Fruit fly (Drosophila melanogaster) whole organism, embryonic: ENCODE data around the gene Hip1.

Experiments
- ATbp ChIP-seq: fragments of 200-800 bp; sonication (Bioruptor generic); optimal IDR thresholded peaks from 2 replicates; lab custom pipeline; 2017; ENCODE audit warnings: missing biosample characterization, mild to moderate bottlenecking, missing genetic modification characterization, missing genetic modification reagents
- BEAF-32 ChIP-seq: fragments of 200-800 bp; sonication (Bioruptor generic); optimal IDR thresholded peaks from 3 replicates; lab custom pipeline; 2017; ENCODE audit warnings: missing biosample characterization, missing genetic modification characterization, mild to moderate bottlenecking, moderate library complexity, missing genetic modification reagents
- CG10267 ChIP-seq: fragments of 200-800 bp; sonication (Bioruptor generic); optimal IDR thresholded peaks from 2 replicates; lab custom pipeline; 2018; ENCODE audit warnings: missing biosample characterization, mild to moderate bottlenecking, missing genetic modification characterization, moderate library complexity
- CG12659 ChIP-seq: fragments of 200-800 bp; sonication (Bioruptor generic); optimal IDR thresholded peaks from 3 replicates; lab custom pipeline; 2017; ENCODE audit warnings: mild to moderate bottlenecking, missing biosample characterization, missing genetic modification reagents, missing genetic modification characterization
- CG14860 ChIP-seq: fragments of 200-800 bp; sonication (Bioruptor generic); IDR thresholded peaks from 3 replicates; pipeline ENCODE4 v1.3.6; 2022; ENCODE audit warnings: missing biosample characterization, missing genetic modification characterization; ENCODE audit not compliant: partially characterized antibody
- CG2116 ChIP-seq: fragments of 200-800 bp; sonication (Bioruptor generic); optimal IDR thresholded peaks from 3 replicates; lab custom pipeline; 2018; ENCODE audit warnings: missing biosample characterization, mild to moderate bottlenecking, missing genetic modification characterization
- CG2129 ChIP-seq: fragments of 200-800 bp; sonication (Bioruptor generic); IDR thresholded peaks from 2 replicates; pipeline ENCODE4 v1.3.6; 2022; ENCODE audit warnings: missing biosample characterization, missing genetic modification characterization; ENCODE audit not compliant: partially characterized antibody
- CG42726 ChIP-seq: fragments of 200-800 bp; sonication (Bioruptor generic); IDR thresholded peaks from 2 replicates; pipeline ENCODE4 v1.3.6; 2022; ENCODE audit warnings: missing biosample characterization, missing genetic modification characterization; ENCODE audit not compliant: partially characterized antibody
- CG4617 ChIP-seq: fragments of 200-800 bp; sonication (Bioruptor generic); optimal IDR thresholded peaks from 3 replicates; lab custom pipeline; 2016; ENCODE audit warnings: missing biosample characterization, missing genetic modification characterization, borderline replicate concordance
- CG6689 ChIP-seq: fragments of 200-800 bp; sonication (Bioruptor generic); IDR thresholded peaks from 2 replicates; pipeline ENCODE4 v1.3.6; 2022; ENCODE audit warnings: missing biosample characterization, missing genetic modification characterization
- CG6791 ChIP-seq: fragments of 200-800 bp; sonication (Bioruptor generic); IDR thresholded peaks from 3 replicates; pipeline ENCODE4 v1.3.6; 2022; ENCODE audit warnings: missing biosample characterization, missing genetic modification characterization; ENCODE audit not compliant: partially characterized antibody
- CG8089 ChIP-seq: fragments of 200-800 bp; sonication (Bioruptor generic); optimal IDR thresholded peaks from 3 replicates; lab custom pipeline; 2016; ENCODE audit warnings: missing biosample characterization, missing genetic modification characterization
- CG8290 ChIP-seq, 3 experiments: fragments of 200-800 bp; sonication (Bioruptor generic); optimal IDR thresholded peaks; 2 replicates each; lab custom pipeline; 2016 to 2019; ENCODE audit warnings: missing biosample characterization in 3 of 3, missing genetic modification characterization in 3 of 3, mild to moderate bottlenecking in 2 of 3, moderate library complexity in 1 of 3
- CG9437 ChIP-seq: fragments of 200-800 bp; sonication (Bioruptor generic); optimal IDR thresholded peaks from 2 replicates; lab custom pipeline; 2018; ENCODE audit warnings: missing biosample characterization, mild to moderate bottlenecking, missing genetic modification characterization
- CG9797 ChIP-seq: fragments of 200-800 bp; sonication (Bioruptor generic); optimal IDR thresholded peaks from 3 replicates; lab custom pipeline; 2018; ENCODE audit warnings: missing biosample characterization, mild to moderate bottlenecking, missing genetic modification characterization
- CTCF ChIP-seq: fragments of 200-800 bp; sonication (Bioruptor generic); optimal IDR thresholded peaks from 2 replicates; lab custom pipeline; 2017; ENCODE audit warnings: missing biosample characterization, mild to moderate bottlenecking, missing genetic modification characterization, moderate library complexity
- D19A ChIP-seq: fragments of 200-800 bp; optimal IDR thresholded peaks from 3 replicates; lab custom pipeline; 2019; ENCODE audit warnings: missing biosample characterization, mild to moderate bottlenecking, missing genetic modification characterization, moderate library complexity
- Doc3 ChIP-seq: fragments of 200-800 bp; sonication (Bioruptor generic); IDR thresholded peaks from 3 replicates; pipeline ENCODE4 v1.3.6; 2022; ENCODE audit warnings: missing biosample characterization, missing genetic modification characterization; ENCODE audit not compliant: partially characterized antibody
- ERR ChIP-seq: fragments of 200-800 bp; sonication (Bioruptor generic); optimal IDR thresholded peaks from 2 replicates; lab custom pipeline; 2016; ENCODE audit warnings: missing biosample characterization, missing genetic modification characterization
- Fer1 ChIP-seq: fragments of 200-800 bp; sonication (Bioruptor generic); optimal IDR thresholded peaks from 2 replicates; lab custom pipeline; 2017; ENCODE audit warnings: missing biosample characterization, mild to moderate bottlenecking, missing genetic modification characterization
- Hey ChIP-seq: fragments of 200-800 bp; sonication (Bioruptor generic); optimal IDR thresholded peaks from 3 replicates; lab custom pipeline; 2018; ENCODE audit warnings: missing biosample characterization, mild to moderate bottlenecking, missing genetic modification characterization
- MESR4 ChIP-seq: fragments of 200-800 bp; sonication (Bioruptor generic); optimal IDR thresholded peaks from 2 replicates; lab custom pipeline; 2018; ENCODE audit warnings: missing biosample characterization, mild to moderate bottlenecking, missing genetic modification characterization, moderate library complexity
- Pdp1 ChIP-seq, 2 experiments: fragments of 200-800 bp; sonication (Bioruptor generic); optimal IDR thresholded peaks; 3 replicates each; lab custom pipeline; 2016; ENCODE audit warnings: missing biosample characterization in 2 of 2, missing genetic modification characterization in 2 of 2, mild to moderate bottlenecking in 1 of 2, moderate library complexity in 1 of 2
- Sry-δ ChIP-seq: fragments of 200-800 bp; sonication (Bioruptor generic); optimal IDR thresholded peaks from 2 replicates; lab custom pipeline; 2016; ENCODE audit warnings: missing biosample characterization, missing genetic modification characterization
- Xrp1 ChIP-seq: fragments of 200-800 bp; sonication (Bioruptor generic); IDR thresholded peaks from 2 replicates; pipeline ENCODE4 v1.3.6; 2022; ENCODE audit warnings: missing biosample characterization, missing genetic modification characterization
- YL-1 ChIP-seq: fragments of 200-800 bp; sonication (Bioruptor generic); optimal IDR thresholded peaks from 3 replicates; lab custom pipeline; 2017; ENCODE audit warnings: missing biosample characterization, mild to moderate bottlenecking, missing genetic modification characterization
- bab2 ChIP-seq: fragments of 200-800 bp; sonication (Bioruptor generic); optimal IDR thresholded peaks from 2 replicates; lab custom pipeline; 2016; ENCODE audit warnings: missing biosample characterization, missing genetic modification characterization
- eve ChIP-seq, 2 experiments: fragments of >200 bp; optimal IDR thresholded peaks; 2 replicates each; lab custom pipeline; 2017; ENCODE audit warnings: missing biosample characterization in 2 of 2, missing genetic modification characterization in 2 of 2
- gfzf ChIP-seq: fragments of 200-800 bp; sonication (Bioruptor generic); optimal IDR thresholded peaks from 2 replicates; lab custom pipeline; 2016; ENCODE audit warnings: missing biosample characterization, mild to moderate bottlenecking, missing genetic modification characterization, moderate library complexity
- gro ChIP-seq: fragments of 200-800 bp; sonication (Bioruptor generic); optimal IDR thresholded peaks from 2 replicates; lab custom pipeline; 2016; ENCODE audit warnings: missing biosample characterization, missing genetic modification characterization
- gt ChIP-seq: fragments of 200-800 bp; sonication (Bioruptor generic); IDR thresholded peaks from 2 replicates; pipeline ENCODE4 v1.3.6; 2022; ENCODE audit warnings: missing biosample characterization, missing genetic modification characterization
- hbn ChIP-seq: fragments of 200-800 bp; sonication (Bioruptor generic); IDR thresholded peaks from 2 replicates; pipeline ENCODE4 v1.3.6; 2022; ENCODE audit warnings: missing biosample characterization, missing genetic modification characterization; ENCODE audit not compliant: partially characterized antibody
- insv ChIP-seq, 2 experiments: fragments of 200-800 bp; sonication (Bioruptor generic); optimal IDR thresholded peaks; 3 replicates each; lab custom pipeline; 2016 to 2018; ENCODE audit warnings: missing biosample characterization in 2 of 2, missing genetic modification characterization in 2 of 2
- ken ChIP-seq: fragments of 200-800 bp; sonication (Bioruptor generic); IDR thresholded peaks from 3 replicates; pipeline ENCODE4 v1.3.6; 2022; ENCODE audit warnings: missing biosample characterization, missing genetic modification characterization
- lbe ChIP-seq: fragments of 200-800 bp; sonication (Bioruptor generic); optimal IDR thresholded peaks from 2 replicates; lab custom pipeline; 2016; ENCODE audit warnings: missing biosample characterization, mild to moderate bottlenecking, missing genetic modification characterization
- lilli ChIP-seq: fragments of 200-800 bp; sonication (Bioruptor generic); optimal IDR thresholded peaks from 3 replicates; lab custom pipeline; 2016; ENCODE audit warnings: missing biosample characterization, missing genetic modification characterization
- nerfin-2 ChIP-seq: fragments of 200-800 bp; sonication (Bioruptor generic); IDR thresholded peaks from 2 replicates; pipeline ENCODE4 v1.3.6; 2022; ENCODE audit warnings: missing biosample characterization, missing genetic modification characterization; ENCODE audit not compliant: partially characterized antibody
- nom ChIP-seq: fragments of 200-800 bp; sonication (Bioruptor generic); optimal IDR thresholded peaks from 2 replicates; lab custom pipeline; 2017; ENCODE audit warnings: missing biosample characterization, missing genetic modification characterization, mild to moderate bottlenecking, moderate library complexity, missing genetic modification reagents
- phol ChIP-seq: fragments of 200-800 bp; sonication (Bioruptor generic); optimal IDR thresholded peaks from 3 replicates; lab custom pipeline; 2018; ENCODE audit warnings: missing biosample characterization, mild to moderate bottlenecking, missing genetic modification characterization, moderate library complexity
- run ChIP-seq: fragments of 200-800 bp; sonication (Bioruptor generic); optimal IDR thresholded peaks from 3 replicates; lab custom pipeline; 2018; ENCODE audit warnings: missing biosample characterization, mild to moderate bottlenecking, missing genetic modification characterization
- sens ChIP-seq: fragments of 200-800 bp; sonication (Bioruptor generic); peaks from one replicate; lab custom pipeline; 2016; ENCODE audit warnings: missing biosample characterization, missing genetic modification characterization
- sima ChIP-seq: fragments of 200-800 bp; sonication (Bioruptor generic); optimal IDR thresholded peaks from 2 replicates; lab custom pipeline; 2016; ENCODE audit warnings: missing biosample characterization, missing genetic modification characterization
- sna ChIP-seq: fragments of 200-800 bp; sonication (Bioruptor generic); IDR thresholded peaks from 2 replicates; pipeline ENCODE4 v1.3.6; 2022; ENCODE audit warnings: missing biosample characterization, missing genetic modification characterization; ENCODE audit not compliant: partially characterized antibody
- stwl ChIP-seq: fragments of 200-800 bp; sonication (Bioruptor generic); optimal IDR thresholded peaks from 3 replicates; lab custom pipeline; 2018; ENCODE audit warnings: missing biosample characterization, mild to moderate bottlenecking, missing genetic modification characterization, moderate library complexity
- tin ChIP-seq: fragments of 200-800 bp; sonication (Bioruptor generic); optimal IDR thresholded peaks from 3 replicates; lab custom pipeline; 2016; ENCODE audit warnings: missing biosample characterization, missing genetic modification characterization
- trem ChIP-seq: fragments of 200-800 bp; optimal IDR thresholded peaks from 3 replicates; lab custom pipeline; 2019; ENCODE audit warnings: missing biosample characterization, mild to moderate bottlenecking, missing genetic modification characterization, moderate library complexity
- trh ChIP-seq: fragments of 200-800 bp; sonication (Bioruptor generic); optimal IDR thresholded peaks from 2 replicates; lab custom pipeline; 2016; ENCODE audit warnings: missing biosample characterization, missing genetic modification characterization
- tx ChIP-seq: fragments of 200-800 bp; sonication (Bioruptor generic); optimal IDR thresholded peaks from 2 replicates; lab custom pipeline; 2016; ENCODE audit warnings: missing biosample characterization, missing genetic modification characterization
- zf30C ChIP-seq: fragments of 200-800 bp; sonication (Bioruptor generic); optimal IDR thresholded peaks from 3 replicates; lab custom pipeline; 2018; ENCODE audit warnings: missing biosample characterization, mild to moderate bottlenecking, missing genetic modification characterization

Gene Hip1

dm6 chr3L:12741608-12742007, 31.8 kb downstream of the Hip1 start, which contains the start of gene CG32112 (continued):
- TF ChIP-seq CG2116 (peak; percentile 89), gt (GFP tag; lab: Robert Waterston, UW) (no peak), CG42726 (no peak), eve (GFP tag; optimal IDR thresholded peaks at IDR 0.05; lab: Kevin White, UChicago) (peak in 1 of 2 experiments; percentile 22), CG10267 (tag; lab: Kevin White, UChicago) (peak; percentile 40), YL-1 (GFP tag; lab: Kevin White, UChicago) (peak; percentile 57), sima (GFP tag; lab: Kevin White, UChicago) (no peak), gro (GFP tag; lab: Kevin White, UChicago) (peak; percentile 25), phol (peak; percentile 11), sna (GFP tag; lab: Robert Waterston, UW) (peak; percentile 72), CG8290 (GFP tag; optimal IDR thresholded peaks at IDR 0.05; lab: Kevin White, UChicago) (no peak), CG8290 (tag; optimal IDR thresholded peaks at IDR 0.05; lab: Kevin White, UChicago) (no peak), Pdp1 (GFP tag; optimal IDR thresholded peaks at IDR 0.05; lab: Kevin White, UChicago) (peak in 1 of 2 experiments; percentile 94), nerfin-2 (GFP tag; lab: Robert Waterston, UW) (peak; percentile 64; the same call in 1 of the 2 replicates), tin (GFP tag; lab: Kevin White, UChicago) (peak; percentile 3), Fer1 (GFP tag; lab: Kevin White, UChicago) (peak; percentile 5), CG14860 (GFP tag; lab: Robert Waterston, UW) (peak; percentile 54; the same call in 2 of the 3 replicates), stwl (tag; lab: Kevin White, UChicago) (peak; percentile 69), tx (GFP tag; lab: Kevin White, UChicago) (no peak), lilli (GFP tag; lab: Kevin White, UChicago) (peak; percentile 52), Doc3 (GFP tag; lab: Robert Waterston, UW) (peak; percentile 77), bab2 (no peak), MESR4 (GFP tag; lab: Kevin White, UChicago) (peak; percentile 47), trh (GFP tag; lab: Kevin White, UChicago) (no peak), CG9437 (GFP tag; lab: Kevin White, UChicago) (peak; percentile 86), CG8089 (GFP tag; lab: Kevin White, UChicago) (no peak), CG4617 (GFP tag; lab: Kevin White, UChicago) (peak; percentile 50), gfzf (GFP tag; lab: Kevin White, UChicago) (peak; percentile 26), ATbp (GFP tag; lab: Kevin White, UChicago) (no peak), CG9797 (GFP tag; lab: Kevin White, UChicago) (no peak), run (tag; lab: Kevin White, UChicago) (no peak), CG6689 (GFP tag; lab: Robert Waterston, UW) (no peak), nom (GFP tag; lab: Kevin White, UChicago) (no peak), BEAF-32 (GFP tag; lab: Kevin White, UChicago) (peak; percentile 74), ken (GFP tag; lab: Robert Waterston, UW) (no peak), Hey (tag; lab: Kevin White, UChicago) (no peak), CG2129 (peak; percentile 43), CG6791 (GFP tag; lab: Robert Waterston, UW) (peak; percentile 67; the same call in 1 of the 3 replicates), CTCF (no peak), Sry-δ (GFP tag; lab: Kevin White, UChicago) (peak; percentile 89), hbn (peak; percentile 66), trem (peak; percentile 45), sens (peak; percentile 81), Xrp1 (GFP tag; lab: Robert Waterston, UW) (peak; percentile 11; the same call in 1 of the 2 replicates), ERR (peak; percentile 7), zf30C (GFP tag; lab: Kevin White, UChicago) (no peak), lbe (GFP tag; lab: Kevin White, UChicago) (peak; percentile 57), D19A (tag; lab: Kevin White, UChicago) (peak; percentile 13), CG12659 (GFP tag; lab: Kevin White, UChicago) (peak; percentile 57), insv (GFP tag; optimal IDR thresholded peaks at IDR 0.05; lab: Kevin White, UChicago) (no peak)
